Worm (Caenorhabditis elegans) whole organism, midembryonic: ENCODE data around the gene thoc-5.

Source experiments
- T22C8.4 ChIP-seq: fragments of 200-800 bp; sonication (Bioruptor generic); IDR thresholded peaks from 2 replicates; pipeline ENCODE4 v1.3.6; 2022; ENCODE audit warnings: missing genetic modification characterization, missing compliant biosample characterization
- cog-1 ChIP-seq: sonication (generic microtip); optimal IDR thresholded peaks from 2 replicates; lab custom pipeline; 2016; ENCODE audit warnings: missing genetic modification characterization, missing compliant biosample characterization
- flt-1 ChIP-seq: fragments of 200-800 bp; sonication (Bioruptor generic); IDR thresholded peaks from 2 replicates; pipeline ENCODE4 v1.3.6; 2022; ENCODE audit warnings: missing genetic modification characterization, missing compliant biosample characterization
- med-1 ChIP-seq: sonication (generic microtip); optimal IDR thresholded peaks from 2 replicates; lab custom pipeline; 2017; ENCODE audit warnings: missing genetic modification characterization, mild to moderate bottlenecking, missing compliant biosample characterization, antibody characterized with exemption, missing genetic modification reagents; ENCODE audit not compliant: insufficient read depth
- tab-1 ChIP-seq: fragments of 200-800 bp; sonication (Bioruptor generic); IDR thresholded peaks from 2 replicates; pipeline ENCODE4 v1.3.6; 2022; ENCODE audit warnings: missing genetic modification characterization, missing compliant biosample characterization
- ztf-23 ChIP-seq: fragments of 200-800 bp; sonication (Bioruptor generic); IDR thresholded peaks from 2 replicates; pipeline ENCODE4 v1.3.6; 2022; ENCODE audit warnings: missing genetic modification reagents, missing genetic modification characterization, missing compliant biosample characterization
- ztf-29 ChIP-seq: fragments of 200-800 bp; sonication (Bioruptor generic); IDR thresholded peaks from 2 replicates; pipeline ENCODE4 v1.3.6; 2022; ENCODE audit warnings: missing genetic modification reagents, missing genetic modification characterization, missing compliant biosample characterization

ce11 chrIII:5329372-5329771 lies 19.8 kb downstream of the thoc-5 start:
- no peak for TF ChIP-seq flt-1 (GFP tag; lab: Robert Waterston, UW)
- TF ChIP-seq med-1: no peak
- TF ChIP-seq ztf-29: no peak
- no peak for TF ChIP-seq tab-1 (GFP tag; lab: Robert Waterston, UW)
- TF ChIP-seq ztf-23 (GFP tag; lab: Robert Waterston, UW): no peak
- TF ChIP-seq cog-1 (tag; lab: Kevin White, UChicago): no peak
- no peak for TF ChIP-seq T22C8.4 (GFP tag; lab: Robert Waterston, UW)
